Worm (Caenorhabditis elegans) whole organism, L2 larva: ENCODE data around the gene T25B6.4.

Source experiments
- C34F6.9 ChIP-seq: fragments of 150-350 bp; optimal IDR thresholded peaks from 2 replicates; lab custom pipeline; 2014; ENCODE audit warnings: missing biosample characterization, missing genetic modification characterization
- F13H6.1 ChIP-seq: sonication (generic microtip); optimal IDR thresholded peaks from 2 replicates; lab custom pipeline; 2016; ENCODE audit warnings: missing genetic modification characterization, missing compliant biosample characterization
- R02D3.7 ChIP-seq: fragments of 150-350 bp; optimal IDR thresholded peaks from 2 replicates; lab custom pipeline; 2014; ENCODE audit warnings: missing biosample characterization, missing genetic modification characterization
- Y55F3AM.14 ChIP-seq: fragments of 200-800 bp; sonication (Bioruptor generic); optimal IDR thresholded peaks from 2 replicates; lab custom pipeline; 2018; ENCODE audit warnings: mild to moderate bottlenecking, missing genetic modification characterization, missing compliant biosample characterization
- ZK546.5 ChIP-seq: sonication (generic microtip); optimal IDR thresholded peaks from 2 replicates; lab custom pipeline; 2017; ENCODE audit warnings: missing biosample characterization, missing genetic modification characterization
- aly-2 ChIP-seq: fragments of 150-350 bp; optimal IDR thresholded peaks from 2 replicates; lab custom pipeline; 2014; ENCODE audit warnings: missing biosample characterization, missing genetic modification characterization
- ama-1 ChIP-seq: fragments of 150-350 bp; optimal IDR thresholded peaks from 2 replicates; lab custom pipeline; 2018; ENCODE audit warnings: inconsistent platforms
- blmp-1 ChIP-seq: sonication (generic microtip); optimal IDR thresholded peaks from 2 replicates; lab custom pipeline; 2017; ENCODE audit warnings: missing genetic modification characterization, mild to moderate bottlenecking, missing compliant biosample characterization, antibody characterized with exemption, moderate library complexity; ENCODE audit not compliant: insufficient read depth
- ceh-82 ChIP-seq: fragments of 150-350 bp; optimal IDR thresholded peaks from 2 replicates; lab custom pipeline; 2014; ENCODE audit warnings: missing biosample characterization, missing genetic modification characterization
- crh-2 ChIP-seq: sonication (generic microtip); optimal IDR thresholded peaks from 2 replicates; lab custom pipeline; 2017; ENCODE audit warnings: missing biosample characterization, missing genetic modification characterization
- dmd-4 ChIP-seq: sonication (generic microtip); optimal IDR thresholded peaks from 2 replicates; lab custom pipeline; 2017; ENCODE audit warnings: missing biosample characterization, missing genetic modification characterization
- elt-1 ChIP-seq: fragments of 150-350 bp; optimal IDR thresholded peaks from 2 replicates; lab custom pipeline; 2014; ENCODE audit warnings: missing biosample characterization, missing genetic modification characterization
- elt-3 ChIP-seq: sonication (generic microtip); optimal IDR thresholded peaks from 2 replicates; lab custom pipeline; 2017; ENCODE audit warnings: missing biosample characterization, missing genetic modification characterization
- fos-1 ChIP-seq: fragments of 150-350 bp; optimal IDR thresholded peaks from 2 replicates; lab custom pipeline; 2014; ENCODE audit warnings: missing biosample characterization, missing genetic modification characterization
- gmeb-1 ChIP-seq: fragments of 150-350 bp; optimal IDR thresholded peaks from 2 replicates; lab custom pipeline; 2014; ENCODE audit warnings: missing biosample characterization, missing genetic modification characterization
- lin-11 ChIP-seq: fragments of 150-350 bp; sonication (generic microtip); optimal IDR thresholded peaks from 2 replicates; lab custom pipeline; 2014; ENCODE audit warnings: missing biosample characterization, missing genetic modification characterization, inconsistent platforms, mixed read lengths
- lin-13 ChIP-seq: fragments of 150-350 bp; optimal IDR thresholded peaks from 2 replicates; lab custom pipeline; 2014; ENCODE audit warnings: missing biosample characterization, missing genetic modification reagents, missing genetic modification characterization
- lin-39 ChIP-seq: fragments of 150-350 bp; optimal IDR thresholded peaks from 2 replicates; lab custom pipeline; 2014; ENCODE audit warnings: missing biosample characterization, missing genetic modification reagents, missing genetic modification characterization
- lsy-2 ChIP-seq, 2 experiments: fragments of 150-350 bp in 1 of 2; sonication (generic microtip) in 1 of 2; optimal IDR thresholded peaks; 2 replicates each; lab custom pipeline; 2014 to 2017; ENCODE audit warnings: missing biosample characterization in 2 of 2, missing genetic modification characterization in 2 of 2
- mab-5 ChIP-seq: fragments of 150-350 bp; optimal IDR thresholded peaks from 2 replicates; lab custom pipeline; 2014; ENCODE audit warnings: missing biosample characterization, missing genetic modification characterization
- mbf-1 ChIP-seq: sonication (generic microtip); optimal IDR thresholded peaks from 2 replicates; lab custom pipeline; 2017; ENCODE audit warnings: missing biosample characterization, missing genetic modification characterization
- mdl-1 ChIP-seq, 2 experiments: fragments of 150-350 bp in 1 of 2; sonication (generic microtip) in 1 of 2; optimal IDR thresholded peaks; 2 replicates each; lab custom pipeline; 2017; ENCODE audit warnings: missing biosample characterization in 2 of 2, missing genetic modification characterization in 2 of 2
- nhr-10 ChIP-seq: sonication (generic microtip); optimal IDR thresholded peaks from 2 replicates; lab custom pipeline; 2017; ENCODE audit warnings: missing biosample characterization, missing genetic modification characterization
- nhr-11 ChIP-seq: fragments of 150-350 bp; optimal IDR thresholded peaks from 2 replicates; lab custom pipeline; 2014; ENCODE audit warnings: missing biosample characterization, missing genetic modification characterization
- nhr-12 ChIP-seq: fragments of 150-350 bp; optimal IDR thresholded peaks from 2 replicates; lab custom pipeline; 2014; ENCODE audit warnings: missing biosample characterization, missing genetic modification characterization
- nhr-129 ChIP-seq: fragments of 150-350 bp; optimal IDR thresholded peaks from 2 replicates; lab custom pipeline; 2014; ENCODE audit warnings: missing biosample characterization, missing genetic modification characterization
- nhr-23 ChIP-seq: fragments of 150-350 bp; optimal IDR thresholded peaks from 2 replicates; lab custom pipeline; 2014; ENCODE audit warnings: missing biosample characterization, missing genetic modification reagents, missing genetic modification characterization
- nhr-237 ChIP-seq: fragments of 150-350 bp; optimal IDR thresholded peaks from 2 replicates; lab custom pipeline; 2014; ENCODE audit warnings: missing biosample characterization, missing genetic modification characterization
- nhr-77 ChIP-seq: fragments of 150-350 bp; optimal IDR thresholded peaks from 2 replicates; lab custom pipeline; 2014; ENCODE audit warnings: missing biosample characterization, missing genetic modification characterization
- peb-1 ChIP-seq: fragments of 150-350 bp; optimal IDR thresholded peaks from 2 replicates; lab custom pipeline; 2014; ENCODE audit warnings: missing biosample characterization, missing genetic modification characterization
- sem-4 ChIP-seq: fragments of 150-350 bp; optimal IDR thresholded peaks from 2 replicates; lab custom pipeline; 2014; ENCODE audit warnings: missing biosample characterization, missing genetic modification reagents, missing genetic modification characterization
- skn-1 ChIP-seq: sonication (generic microtip); optimal IDR thresholded peaks from 2 replicates; lab custom pipeline; 2017; ENCODE audit warnings: missing biosample characterization, missing genetic modification characterization
- sma-9 ChIP-seq, 2 experiments: fragments of 150-350 bp in 1 of 2; sonication (generic microtip) in 1 of 2; optimal IDR thresholded peaks; 2 replicates each; lab custom pipeline; 2014 to 2016; ENCODE audit warnings: missing genetic modification characterization in 2 of 2, mild to moderate bottlenecking in 1 of 2, missing biosample characterization in 1 of 2, missing compliant biosample characterization in 1 of 2, missing genetic modification reagents in 1 of 2, moderate library complexity in 1 of 2
- snpc-4 ChIP-seq: fragments of 150-350 bp; optimal IDR thresholded peaks from 2 replicates; lab custom pipeline; 2014; ENCODE audit warnings: missing biosample characterization, missing genetic modification characterization
- unc-39 ChIP-seq: fragments of 150-350 bp; optimal IDR thresholded peaks from 2 replicates; lab custom pipeline; 2014; ENCODE audit warnings: missing biosample characterization, missing genetic modification characterization
- unc-55 ChIP-seq: fragments of 150-350 bp; sonication (generic microtip); optimal IDR thresholded peaks from 3 replicates; lab custom pipeline; 2014; ENCODE audit warnings: missing biosample characterization, missing genetic modification reagents, missing genetic modification characterization
- zag-1 ChIP-seq: fragments of 150-350 bp; optimal IDR thresholded peaks from 2 replicates; lab custom pipeline; 2014; ENCODE audit warnings: missing biosample characterization, missing genetic modification characterization
- ztf-1 ChIP-seq: fragments of 200-800 bp; sonication (Bioruptor generic); conservative IDR thresholded peaks from 2 replicates; pipeline ENCODE4 v1.3.6; 2022; ENCODE audit warnings: missing genetic modification characterization, missing compliant biosample characterization
- ztf-4 ChIP-seq: fragments of 150-350 bp; optimal IDR thresholded peaks from 2 replicates; lab custom pipeline; 2014; ENCODE audit warnings: missing biosample characterization, missing genetic modification characterization

Gene T25B6.4

ce11 chrX:8986452-8986851, 29.1 kb upstream of the T25B6.4 start:
- TF ChIP-seq mab-5 (tag; lab: Kevin White, UChicago), result no peak
- TF ChIP-seq fos-1 (tag; lab: Kevin White, UChicago), result no peak
- no peak for TF ChIP-seq nhr-77 (tag; lab: Kevin White, UChicago)
- TF ChIP-seq ztf-1 (GFP tag; lab: Robert Waterston, UW), result no peak
- TF ChIP-seq snpc-4, result no peak
- peak; percentile 50 for TF ChIP-seq nhr-129
- no peak for TF ChIP-seq elt-1 (tag; lab: Kevin White, UChicago)
- peak in 1 of 2 experiments; percentile 24 for TF ChIP-seq lsy-2 (tag; optimal IDR thresholded peaks at IDR 0.05; lab: Kevin White, UChicago)
- no peak for TF ChIP-seq nhr-11 (tag; lab: Kevin White, UChicago)
- peak; percentile 63 for TF ChIP-seq F13H6.1 (tag; lab: Kevin White, UChicago)
- no peak for TF ChIP-seq lin-11 (tag; lab: Kevin White, UChicago)
- no peak for TF ChIP-seq nhr-23 (tag; lab: Kevin White, UChicago)
- no peak for TF ChIP-seq lin-13
- no peak for TF ChIP-seq elt-3 (tag; lab: Kevin White, UChicago)
- no peak for TF ChIP-seq ZK546.5 (tag; lab: Kevin White, UChicago)
- TF ChIP-seq R02D3.7 (tag; lab: Kevin White, UChicago), result no peak
- no peak for TF ChIP-seq ztf-4 (tag; lab: Kevin White, UChicago)
- TF ChIP-seq zag-1 (tag; lab: Kevin White, UChicago), result no peak
- no peak for TF ChIP-seq mbf-1 (tag; lab: Kevin White, UChicago)
- TF ChIP-seq Y55F3AM.14 (GFP tag; lab: Kevin White, UChicago), result peak; percentile 20
- peak; percentile 4 for TF ChIP-seq C34F6.9 (tag; lab: Kevin White, UChicago)
- no peak for TF ChIP-seq dmd-4 (tag; lab: Kevin White, UChicago)
- no peak for TF ChIP-seq nhr-12 (tag; lab: Kevin White, UChicago)
- TF ChIP-seq nhr-237 (tag; lab: Kevin White, UChicago), result no peak
- no peak for TF ChIP-seq lin-39 (tag; lab: Kevin White, UChicago)
- no peak for TF ChIP-seq peb-1 (tag; lab: Kevin White, UChicago)
- TF ChIP-seq aly-2 (tag; lab: Kevin White, UChicago), result no peak
- TF ChIP-seq skn-1 (tag; lab: Kevin White, UChicago), result no peak
- no peak for TF ChIP-seq ama-1 (lab: Kevin White, UChicago)
- TF ChIP-seq blmp-1 (tag; lab: Kevin White, UChicago), result no peak

- TF ChIP-seq lsy-2 (tag; optimal IDR thresholded peaks at IDR 0.05; lab: Kevin White, UChicago) (no peak), nhr-23 (tag; lab: Kevin White, UChicago) (no peak), nhr-77 (tag; lab: Kevin White, UChicago) (no peak), ceh-82 (tag; lab: Kevin White, UChicago) (no peak), aly-2 (tag; lab: Kevin White, UChicago) (no peak), R02D3.7 (tag; lab: Kevin White, UChicago) (no peak), ZK546.5 (tag; lab: Kevin White, UChicago) (no peak), peb-1 (tag; lab: Kevin White, UChicago) (no peak), mdl-1 (tag; optimal IDR thresholded peaks at IDR 0.05; lab: Kevin White, UChicago) (no peak), ztf-4 (tag; lab: Kevin White, UChicago) (no peak), lin-11 (tag; lab: Kevin White, UChicago) (no peak), ztf-1 (GFP tag; lab: Robert Waterston, UW) (no peak), unc-39 (no peak), mbf-1 (tag; lab: Kevin White, UChicago) (no peak)
- TF ChIP-seq, all 48 proteins: peak for 0
Measured at ce11 chrX:8987828-8988227, 27.7 kb upstream of the T25B6.4 start, which contains the start of gene twk-18. Gene twk-18 (plus strand): TSS chrX:8988128.

ce11 chrX:8991856-8992456, 23.6 kb upstream of the T25B6.4 start, which contains the start of gene C24A3.4:
Gene C24A3.4 (plus strand): TSS chrX:8992406.
- TF ChIP-seq ZK546.5 (tag; lab: Kevin White, UChicago) (no peak), mdl-1 (tag; optimal IDR thresholded peaks at IDR 0.05; lab: Kevin White, UChicago) (no peak), nhr-10 (tag; lab: Kevin White, UChicago) (no peak), R02D3.7 (tag; lab: Kevin White, UChicago) (no peak), nhr-12 (tag; lab: Kevin White, UChicago) (no peak)

- TF ChIP-seq F13H6.1 (tag; lab: Kevin White, UChicago) (peak; percentile 73), unc-39 (no peak), zag-1 (tag; lab: Kevin White, UChicago) (peak; percentile 76), sma-9 (GFP tag; optimal IDR thresholded peaks at IDR 0.05; lab: Kevin White, UChicago) (peak; percentile 28), sma-9 (tag; optimal IDR thresholded peaks at IDR 0.05; lab: Kevin White, UChicago) (no peak), unc-55 (GFP tag; lab: Kevin White, UChicago) (peak; percentile 81), gmeb-1 (tag; lab: Kevin White, UChicago) (no peak), C34F6.9 (tag; lab: Kevin White, UChicago) (peak; percentile 58), lsy-2 (tag; optimal IDR thresholded peaks at IDR 0.05; lab: Kevin White, UChicago) (peak in 1 of 2 experiments; percentile 41), lin-13 (peak; percentile 15), crh-2 (tag; lab: Kevin White, UChicago) (peak; percentile 26), nhr-12 (tag; lab: Kevin White, UChicago) (no peak), sem-4 (peak; percentile 36), Y55F3AM.14 (GFP tag; lab: Kevin White, UChicago) (peak; percentile 43), nhr-129 (peak; percentile 42), ceh-82 (tag; lab: Kevin White, UChicago) (no peak), snpc-4 (peak; percentile 19)
Measured at ce11 chrX:8995527-8995946, 20.0 kb upstream of the T25B6.4 start.
